Worm (Caenorhabditis elegans): ENCODE data around the gene T28A8.2.

ce11 chrIII:13518437-13518836, 23.0 kb upstream of the T28A8.2 start:
- TF ChIP-seq nhr-6 (tag; optimal IDR thresholded peaks at IDR 0.05): no peak
- TF ChIP-seq unc-62 (GFP tag; optimal IDR thresholded peaks at IDR 0.05): no peak
- no peak for TF ChIP-seq ztf-11 (tag; optimal IDR thresholded peaks at IDR 0.05)
- no peak for TF ChIP-seq nhr-77 (tag; optimal IDR thresholded peaks at IDR 0.05)
- no peak for TF ChIP-seq skn-1 (tag; optimal IDR thresholded peaks at IDR 0.05)
- no peak for TF ChIP-seq egl-27 (tag; optimal IDR thresholded peaks at IDR 0.05)

Data from whole organism, L2 larva.